Fruit fly (Drosophila melanogaster): Measurements from ENCODE around the gene ImpL2.

- TF ChIP-seq CG11294 (GFP tag; IDR thresholded peaks at IDR 0.05), result no peak
- TF ChIP-seq Hr39 (GFP tag; optimal IDR thresholded peaks at IDR 0.05), result no peak
- no peak for TF ChIP-seq CG10669 (GFP tag; optimal IDR thresholded peaks at IDR 0.05)
- no peak for TF ChIP-seq CG6854 (GFP tag; optimal IDR thresholded peaks at IDR 0.05)
- no peak for TF ChIP-seq CG6808 (GFP tag; optimal IDR thresholded peaks at IDR 0.05)
- no peak for TF ChIP-seq Eip93F (GFP tag; optimal IDR thresholded peaks at IDR 0.05)
- no peak for TF ChIP-seq dsx (GFP tag; optimal IDR thresholded peaks at IDR 0.05; ENCODE audit: poor library complexity, severe bottlenecking)
- TF ChIP-seq Blimp-1 (GFP tag; optimal IDR thresholded peaks at IDR 0.05), result no peak
- TF ChIP-seq CG8632 (GFP tag; optimal IDR thresholded peaks at IDR 0.05), result no peak
- TF ChIP-seq Gug (GFP tag; IDR thresholded peaks at IDR 0.05), result no peak
- no peak for TF ChIP-seq OdsH (GFP tag; optimal IDR thresholded peaks at IDR 0.05)
- TF ChIP-seq spab (GFP tag; optimal IDR thresholded peaks at IDR 0.05), result no peak
- no peak for TF ChIP-seq Smox (GFP tag; optimal IDR thresholded peaks at IDR 0.05)
- no peak for TF ChIP-seq CG6163 (GFP tag; IDR thresholded peaks at IDR 0.05)
Observed at dm6 chr3L:4283428-4284089, 47.6 kb upstream of the ImpL2 start, which contains the start of the genes srw and CG1316.

Measured in whole organism, prepupa.